Fruit fly (Drosophila melanogaster): Measurements from ENCODE around the gene beg.

beg gene

dm6 chr3L:16986062-16987013, 49.1 kb upstream of the beg start (continued):
- peak; percentile 27 for TF ChIP-seq CG16815 (GFP tag; optimal IDR thresholded peaks at IDR 0.05)
- peak; percentile 30 for TF ChIP-seq CG10366 (GFP tag; IDR thresholded peaks at IDR 0.05)
- peak; percentile 73 for TF ChIP-seq CG2678 (tag; optimal IDR thresholded peaks at IDR 0.05)
- TF ChIP-seq disco-r (GFP tag; optimal IDR thresholded peaks at IDR 0.05): no peak
- TF ChIP-seq slbo (GFP tag; IDR thresholded peaks at IDR 0.05): peak; percentile 67
- TF ChIP-seq Dbx (GFP tag; IDR thresholded peaks at IDR 0.05): peak; percentile 46; the same call in 1 of the 3 replicates
- no peak for TF ChIP-seq pita (GFP tag; optimal IDR thresholded peaks at IDR 0.05)
- TF ChIP-seq CG31224 (GFP tag; IDR thresholded peaks at IDR 0.05): no peak
- TF ChIP-seq Fer3 (tag; optimal IDR thresholded peaks at IDR 0.05): no peak
- TF ChIP-seq hkb (optimal IDR thresholded peaks at IDR 0.05): no peak
- no peak; the same call in 1 of the 2 replicates for TF ChIP-seq hkb (GFP tag; IDR thresholded peaks at IDR 0.05)
- no peak for TF ChIP-seq CG15073 (GFP tag; optimal IDR thresholded peaks at IDR 0.05)
- 0 out of 3 replicates have a peak, but pooled peaks have one; percentile 24 for TF ChIP-seq croc (GFP tag; conservative IDR thresholded peaks at IDR 0.05)
- TF ChIP-seq CG32772 (GFP tag; IDR thresholded peaks at IDR 0.05): peak; percentile 29; the same call in 1 of the 2 replicates
- TF ChIP-seq usp (GFP tag; optimal IDR thresholded peaks at IDR 0.05): no peak
- peak; percentile 51 for TF ChIP-seq lab (GFP tag; optimal IDR thresholded peaks at IDR 0.05)
- peak; percentile 39; the same call in 1 of the 2 replicates for TF ChIP-seq HLH3B (GFP tag; IDR thresholded peaks at IDR 0.05)
- TF ChIP-seq CG12071 (GFP tag; optimal IDR thresholded peaks at IDR 0.05): peak; percentile 31
- peak; percentile 47 for TF ChIP-seq NfI (GFP tag; optimal IDR thresholded peaks at IDR 0.05)
- no peak for TF ChIP-seq mirr (GFP tag; optimal IDR thresholded peaks at IDR 0.05)
- peak; percentile 51 for TF ChIP-seq CG17359 (tag; optimal IDR thresholded peaks at IDR 0.05)
- TF ChIP-seq CG4328 (GFP tag; optimal IDR thresholded peaks at IDR 0.05): peak; percentile 17
- 0 out of 3 replicates have a peak, but pooled peaks have one; percentile 42 for TF ChIP-seq ken (GFP tag; IDR thresholded peaks at IDR 0.05)
- no peak for TF ChIP-seq CG12299 (tag; optimal IDR thresholded peaks at IDR 0.05)
- no peak for TF ChIP-seq CG32767 (GFP tag; IDR thresholded peaks at IDR 0.05)
- TF ChIP-seq mam (GFP tag; optimal IDR thresholded peaks at IDR 0.05): peak; percentile 23
- no peak for TF ChIP-seq trh (GFP tag; optimal IDR thresholded peaks at IDR 0.05)
- TF ChIP-seq Side (GFP tag; optimal IDR thresholded peaks at IDR 0.05): no peak
- peak; percentile 82 for TF ChIP-seq Sox100B (GFP tag; optimal IDR thresholded peaks at IDR 0.05)
- TF ChIP-seq CG7928 (GFP tag; optimal IDR thresholded peaks at IDR 0.05): no peak
- TF ChIP-seq Blimp-1 (GFP tag; optimal IDR thresholded peaks at IDR 0.05): no peak
- peak; percentile 68 for TF ChIP-seq CG3281 (GFP tag; optimal IDR thresholded peaks at IDR 0.05)
- no peak for TF ChIP-seq TFAM (GFP tag; optimal IDR thresholded peaks at IDR 0.05)
- TF ChIP-seq gcm2 (GFP tag; optimal IDR thresholded peaks at IDR 0.05): no peak
- TF ChIP-seq scrt (GFP tag; optimal IDR thresholded peaks at IDR 0.05): peak; percentile 2
- no peak for TF ChIP-seq vnd (GFP tag; IDR thresholded peaks at IDR 0.05; ENCODE audit: partially characterized antibody)
- TF ChIP-seq crol (GFP tag; IDR thresholded peaks at IDR 0.05): no peak
- peak; percentile 79 for TF ChIP-seq Med (GFP tag)
- peak; percentile 27; the same call in 1 of the 2 replicates for TF ChIP-seq lmd (GFP tag; IDR thresholded peaks at IDR 0.05)
- no peak for TF ChIP-seq Kr (GFP tag; optimal IDR thresholded peaks at IDR 0.05)
- TF ChIP-seq cg (GFP tag; optimal IDR thresholded peaks at IDR 0.05): peak; percentile 52
- TF ChIP-seq CG11093 (GFP tag; IDR thresholded peaks at IDR 0.05): no peak
- no peak for TF ChIP-seq gt (GFP tag; IDR thresholded peaks at IDR 0.05)
- no peak for TF ChIP-seq Hand (GFP tag; optimal IDR thresholded peaks at IDR 0.05)
- peak; percentile 46 for TF ChIP-seq CG1603 (tag; optimal IDR thresholded peaks at IDR 0.05)
- no peak for TF ChIP-seq onecut (GFP tag; IDR thresholded peaks at IDR 0.05)
- no peak for TF ChIP-seq Mes4 (GFP tag; optimal IDR thresholded peaks at IDR 0.05)
- TF ChIP-seq CG4404 (GFP tag; IDR thresholded peaks at IDR 0.05): no peak
- no peak for TF ChIP-seq CG11398 (GFP tag; optimal IDR thresholded peaks at IDR 0.05)

Data from whole organism, embryonic.